Fruit fly (Drosophila melanogaster) whole organism, adult: Measurements from ENCODE around the gene eIF2gamma.

Source experiments
- CG5204 ChIP-seq: fragments of 200-800 bp; sonication (Bioruptor generic); optimal IDR thresholded peaks from 2 replicates; lab custom pipeline; 2016; ENCODE audit warnings: missing biosample characterization, missing genetic modification characterization
- Clk ChIP-seq: fragments of 200-800 bp; sonication (Bioruptor generic); optimal IDR thresholded peaks from 2 replicates; lab custom pipeline; 2017; ENCODE audit warnings: missing biosample characterization, missing genetic modification characterization
- Crg-1 ChIP-seq: fragments of 200-800 bp; sonication (Bioruptor generic); optimal IDR thresholded peaks from 2 replicates; lab custom pipeline; 2016; ENCODE audit warnings: missing biosample characterization, missing genetic modification characterization
- Hr96 ChIP-seq: fragments of 200-800 bp; sonication (Bioruptor generic); optimal IDR thresholded peaks from 2 replicates; lab custom pipeline; 2016; ENCODE audit warnings: missing biosample characterization, missing genetic modification characterization
- bab1 ChIP-seq: fragments of 200-800 bp; sonication (Bioruptor generic); optimal IDR thresholded peaks from 3 replicates; lab custom pipeline; 2019; ENCODE audit warnings: missing biosample characterization, mild to moderate bottlenecking, missing genetic modification characterization, moderate library complexity
- cic ChIP-seq: fragments of 200-800 bp; sonication (Bioruptor generic); optimal IDR thresholded peaks from 2 replicates; lab custom pipeline; 2017; ENCODE audit warnings: missing biosample characterization, mild to moderate bottlenecking, missing genetic modification characterization, moderate library complexity
- kay ChIP-seq: fragments of 200-800 bp; sonication (Bioruptor generic); peaks from one replicate; lab custom pipeline; 2016; ENCODE audit warnings: missing biosample characterization, missing genetic modification characterization, borderline replicate concordance
- pad ChIP-seq: fragments of 200-800 bp; sonication (Bioruptor generic); optimal IDR thresholded peaks from 3 replicates; lab custom pipeline; 2017; ENCODE audit warnings: missing biosample characterization, missing genetic modification characterization, mild to moderate bottlenecking, moderate library complexity, missing genetic modification reagents
- toe ChIP-seq: fragments of 200-800 bp; sonication (Bioruptor generic); optimal IDR thresholded peaks from 2 replicates; lab custom pipeline; 2016; ENCODE audit warnings: missing biosample characterization, missing genetic modification characterization

DNA sequence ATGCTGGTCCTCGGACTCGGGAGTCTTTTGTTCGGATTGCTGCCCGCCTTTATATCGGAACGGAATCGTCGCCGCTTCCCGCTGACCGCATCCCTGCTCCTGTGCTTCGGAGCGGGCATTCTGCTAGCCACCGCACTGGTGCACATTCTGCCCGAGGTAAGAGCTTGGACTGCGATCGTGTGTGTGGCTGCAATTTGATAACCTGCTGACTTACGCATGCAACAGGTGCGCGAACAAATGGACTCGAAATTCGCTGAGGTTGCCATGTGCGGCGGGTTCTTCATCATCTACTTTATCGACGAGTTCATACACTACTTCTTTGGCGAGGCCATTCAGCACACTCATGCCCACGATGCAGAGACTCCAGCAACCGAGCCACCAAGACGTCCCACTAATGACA lies 5.6 kb upstream of the eIF2gamma start:
- TF ChIP-seq Clk (GFP tag; lab: Kevin White, UChicago), result no peak
- TF ChIP-seq pad (GFP tag; lab: Kevin White, UChicago), result no peak
- no peak for TF ChIP-seq bab1 (GFP tag; lab: Kevin White, UChicago)
- no peak for TF ChIP-seq Crg-1
- no peak for TF ChIP-seq cic (GFP tag; lab: Kevin White, UChicago)
- no peak for TF ChIP-seq kay (GFP tag; lab: Kevin White, UChicago)
- TF ChIP-seq toe, result no peak
- TF ChIP-seq Hr96 (GFP tag; lab: Kevin White, UChicago), result no peak
- TF ChIP-seq CG5204 (GFP tag; lab: Kevin White, UChicago), result no peak
